Comparison of ENCODE assay signal across 1 fruit fly cellular context in genomic region chrX:2155868-2156267, dm6.
A peak's percentile ranks its signal among the peaks of the same experiment; 100 is the strongest.
TF ChIP-seq lines count a peak whose summit lies in the region.

No protein-coding gene starts in this region.

TF ChIP-seq in whole organism, embryonic, 481 proteins besides CTCF, POLR2A, EP300 and RAD21 (continued from another document):
- TF ChIP-seq pum (GFP tag; optimal IDR thresholded peaks at IDR 0.05; lab: Kevin White, UChicago) (no peak), Dek (tag; optimal IDR thresholded peaks at IDR 0.05; lab: Kevin White, UChicago) (no peak), CG17361 (GFP tag; IDR thresholded peaks at IDR 0.05; lab: Robert Waterston, UW) (no peak), CG12391 (tag; optimal IDR thresholded peaks at IDR 0.05; lab: Kevin White, UChicago) (no peak), CG32532 (GFP tag; IDR thresholded peaks at IDR 0.05; lab: Robert Waterston, UW) (no peak), CG12236 (GFP tag; optimal IDR thresholded peaks at IDR 0.05; lab: Kevin White, UChicago) (no peak), Vsx1 (GFP tag; optimal IDR thresholded peaks at IDR 0.05; lab: Kevin White, UChicago) (no peak), slbo (GFP tag; IDR thresholded peaks at IDR 0.05; lab: Robert Waterston, UW) (peak; percentile 41), CG10654 (GFP tag; optimal IDR thresholded peaks at IDR 0.05; lab: Kevin White, UChicago) (no peak), Poxn (GFP tag; IDR thresholded peaks at IDR 0.05; lab: Robert Waterston, UW) (no peak), ranshi (GFP tag; IDR thresholded peaks at IDR 0.05; lab: Robert Waterston, UW) (no peak; the same call in 1 of the 2 replicates), CG5953 (GFP tag; IDR thresholded peaks at IDR 0.05; lab: Robert Waterston, UW) (no peak), ase (GFP tag; IDR thresholded peaks at IDR 0.05; lab: Robert Waterston, UW) (no peak), ind (GFP tag; optimal IDR thresholded peaks at IDR 0.05; lab: Kevin White, UChicago) (no peak), pan (optimal IDR thresholded peaks at IDR 0.05; lab: Kevin White, UChicago) (no peak), pan (GFP tag; optimal IDR thresholded peaks at IDR 0.05 in 1 of 2, IDR thresholded peaks at IDR 0.05 in 1 of 2) (no peak), chn (GFP tag; optimal IDR thresholded peaks at IDR 0.05; lab: Kevin White, UChicago) (peak; percentile 27), jing (GFP tag; optimal IDR thresholded peaks at IDR 0.05; lab: Kevin White, UChicago) (no peak), Sry-β (GFP tag; optimal IDR thresholded peaks at IDR 0.05; lab: Kevin White, UChicago) (no peak), lab (GFP tag; optimal IDR thresholded peaks at IDR 0.05; lab: Kevin White, UChicago) (no peak), CG42726 (GFP tag; IDR thresholded peaks at IDR 0.05; lab: Robert Waterston, UW; ENCODE audit: partially characterized antibody) (no peak), bsh (GFP tag; optimal IDR thresholded peaks at IDR 0.05; lab: Kevin White, UChicago) (peak in 1 of 2 experiments; percentile 7), al (GFP tag; IDR thresholded peaks at IDR 0.05; lab: Robert Waterston, UW) (no peak), gfzf (GFP tag; optimal IDR thresholded peaks at IDR 0.05; lab: Kevin White, UChicago) (no peak), CG11695 (GFP tag; IDR thresholded peaks at IDR 0.05; lab: Robert Waterston, UW) (no peak), bowl (GFP tag; IDR thresholded peaks at IDR 0.05; lab: Robert Waterston, UW) (no peak), ATbp (GFP tag; optimal IDR thresholded peaks at IDR 0.05; lab: Kevin White, UChicago) (no peak), her (GFP tag; optimal IDR thresholded peaks at IDR 0.05; lab: Kevin White, UChicago) (no peak), E2f1 (GFP tag; IDR thresholded peaks at IDR 0.05; lab: Robert Waterston, UW) (peak; percentile 87), gem (tag; optimal IDR thresholded peaks at IDR 0.05; lab: Kevin White, UChicago) (no peak), hbn (GFP tag; IDR thresholded peaks at IDR 0.05; lab: Robert Waterston, UW; ENCODE audit: partially characterized antibody) (no peak), Spps (tag; optimal IDR thresholded peaks at IDR 0.05; lab: Kevin White, UChicago) (no peak), Ets65A (GFP tag; lab: Kevin White, UChicago) (no peak), CG14710 (tag; optimal IDR thresholded peaks at IDR 0.05; lab: Kevin White, UChicago) (no peak), CoRest (tag; optimal IDR thresholded peaks at IDR 0.05; lab: Kevin White, UChicago) (peak; percentile 18), CG4360 (GFP tag; IDR thresholded peaks at IDR 0.05; lab: Robert Waterston, UW) (no peak), ato (GFP tag; IDR thresholded peaks at IDR 0.05; lab: Robert Waterston, UW; ENCODE audit: partially characterized antibody) (no peak), CG8359 (GFP tag; optimal IDR thresholded peaks at IDR 0.05; lab: Kevin White, UChicago; ENCODE audit: borderline replicate concordance) (no peak), CG7271 (tag; optimal IDR thresholded peaks at IDR 0.05; lab: Kevin White, UChicago) (no peak), CG10565 (GFP tag; optimal IDR thresholded peaks at IDR 0.05; lab: Kevin White, UChicago) (no peak), CG1603 (tag; optimal IDR thresholded peaks at IDR 0.05; lab: Kevin White, UChicago) (peak; percentile 20), CG9609 (GFP tag; optimal IDR thresholded peaks at IDR 0.05; lab: Kevin White, UChicago) (no peak), Lpt (GFP tag; optimal IDR thresholded peaks at IDR 0.05; lab: Kevin White, UChicago) (no peak), CG17612 (GFP tag; IDR thresholded peaks at IDR 0.05; lab: Robert Waterston, UW) (no peak)
TF ChIP-seq in whole organism, embryonic: peak in this region for 68.
